Fruit fly (Drosophila melanogaster) whole organism, embryonic: ENCODE results near the gene CG43367.

Experiments
- ATbp ChIP-seq: fragments of 200-800 bp; sonication (Bioruptor generic); optimal IDR thresholded peaks from 2 replicates; lab custom pipeline; 2017; ENCODE audit warnings: missing biosample characterization, mild to moderate bottlenecking, missing genetic modification characterization, missing genetic modification reagents
- Antp ChIP-seq: fragments of 200-800 bp; sonication (Bioruptor generic); optimal IDR thresholded peaks from 3 replicates; lab custom pipeline; 2016; ENCODE audit warnings: missing biosample characterization, missing genetic modification characterization
- Atf-2 ChIP-seq: fragments of 200-800 bp; sonication (Bioruptor generic); optimal IDR thresholded peaks from 2 replicates; lab custom pipeline; 2016; ENCODE audit warnings: missing biosample characterization, missing genetic modification characterization
- CG12391 ChIP-seq: fragments of 200-800 bp; sonication (Bioruptor generic); optimal IDR thresholded peaks from 3 replicates; lab custom pipeline; 2018; ENCODE audit warnings: missing biosample characterization, mild to moderate bottlenecking, missing genetic modification characterization, moderate library complexity
- CG14014 ChIP-seq: fragments of 200-800 bp; sonication (Bioruptor generic); IDR thresholded peaks from 2 replicates; pipeline ENCODE4 v1.3.6; 2022; ENCODE audit warnings: missing biosample characterization, missing genetic modification characterization
- CG1647 ChIP-seq: fragments of 200-800 bp; sonication (Bioruptor generic); optimal IDR thresholded peaks from 3 replicates; lab custom pipeline; 2016; ENCODE audit warnings: missing biosample characterization, missing genetic modification characterization
- CG17385 ChIP-seq: fragments of 200-800 bp; sonication (Bioruptor generic); optimal IDR thresholded peaks from 3 replicates; lab custom pipeline; 2018; ENCODE audit warnings: missing biosample characterization, mild to moderate bottlenecking, missing genetic modification characterization
- CG17912 ChIP-seq: fragments of 200-800 bp; sonication (Bioruptor generic); optimal IDR thresholded peaks from 2 replicates; lab custom pipeline; 2018; ENCODE audit warnings: missing biosample characterization, mild to moderate bottlenecking, missing genetic modification characterization
- CG2678 ChIP-seq: fragments of 200-800 bp; sonication (Bioruptor generic); optimal IDR thresholded peaks from 3 replicates; lab custom pipeline; 2019; ENCODE audit warnings: missing biosample characterization, mild to moderate bottlenecking, missing genetic modification characterization, moderate library complexity
- CG30431 ChIP-seq: fragments of 200-800 bp; sonication (Bioruptor generic); optimal IDR thresholded peaks from 2 replicates; lab custom pipeline; 2017; ENCODE audit warnings: missing biosample characterization, missing genetic modification characterization
- CG33213 ChIP-seq: fragments of 200-800 bp; sonication (Bioruptor generic); optimal IDR thresholded peaks from 3 replicates; lab custom pipeline; 2016; ENCODE audit warnings: missing biosample characterization, missing genetic modification characterization
- CG4360 ChIP-seq: fragments of 200-800 bp; sonication (Bioruptor generic); IDR thresholded peaks from 2 replicates; pipeline ENCODE4 v1.3.6; 2022; ENCODE audit warnings: missing biosample characterization, missing genetic modification characterization
- CG7556 ChIP-seq: fragments of 200-800 bp; sonication (Bioruptor generic); optimal IDR thresholded peaks from 2 replicates; lab custom pipeline; 2017; ENCODE audit warnings: missing biosample characterization, mild to moderate bottlenecking, missing genetic modification characterization
- CHES-1-like ChIP-seq: fragments of 200-800 bp; sonication (Bioruptor generic); optimal IDR thresholded peaks from 2 replicates; lab custom pipeline; 2016; ENCODE audit warnings: missing biosample characterization, missing genetic modification characterization
- CoRest ChIP-seq: fragments of 200-800 bp; sonication (Bioruptor generic); optimal IDR thresholded peaks from 3 replicates; lab custom pipeline; 2018; ENCODE audit warnings: missing biosample characterization, mild to moderate bottlenecking, missing genetic modification characterization, moderate library complexity
- Dip2 ChIP-seq: fragments of 200-800 bp; sonication (Bioruptor generic); IDR thresholded peaks from 2 replicates; pipeline ENCODE4 v1.3.6; 2022; ENCODE audit warnings: missing biosample characterization, missing genetic modification characterization
- Fer1 ChIP-seq: fragments of 200-800 bp; sonication (Bioruptor generic); optimal IDR thresholded peaks from 2 replicates; lab custom pipeline; 2017; ENCODE audit warnings: missing biosample characterization, mild to moderate bottlenecking, missing genetic modification characterization
- Fer3 ChIP-seq: fragments of 200-800 bp; sonication (Bioruptor generic); optimal IDR thresholded peaks from 2 replicates; lab custom pipeline; 2018; ENCODE audit warnings: missing biosample characterization, mild to moderate bottlenecking, missing genetic modification characterization, moderate library complexity
- HmgD ChIP-seq: fragments of 200-800 bp; sonication (Bioruptor generic); optimal IDR thresholded peaks from 3 replicates; lab custom pipeline; 2016; ENCODE audit warnings: missing biosample characterization, missing genetic modification characterization
- Lhr ChIP-seq: fragments of 200-800 bp; sonication (Bioruptor generic); optimal IDR thresholded peaks from 3 replicates; lab custom pipeline; 2017; ENCODE audit warnings: mild to moderate bottlenecking, missing biosample characterization, missing genetic modification reagents, missing genetic modification characterization
- Lim3 ChIP-seq: fragments of 200-800 bp; sonication (Bioruptor generic); IDR thresholded peaks from 2 replicates; pipeline ENCODE4 v1.3.6; 2022; ENCODE audit warnings: missing biosample characterization, missing genetic modification characterization
- Mad ChIP-seq: fragments of 200-800 bp; sonication (Bioruptor generic); optimal IDR thresholded peaks from 2 replicates; lab custom pipeline; 2016; ENCODE audit warnings: missing biosample characterization, missing genetic modification characterization
- Max ChIP-seq: fragments of 200-800 bp; sonication (Bioruptor generic); optimal IDR thresholded peaks from 2 replicates; lab custom pipeline; 2016; ENCODE audit warnings: missing biosample characterization, mild to moderate bottlenecking, missing genetic modification characterization
- Meics ChIP-seq: fragments of 200-800 bp; sonication (Bioruptor generic); optimal IDR thresholded peaks from 2 replicates; lab custom pipeline; 2017; ENCODE audit warnings: missing biosample characterization, mild to moderate bottlenecking, missing genetic modification characterization
- Myb ChIP-seq: fragments of 200-800 bp; sonication (Bioruptor generic); optimal IDR thresholded peaks from 2 replicates; lab custom pipeline; 2016; ENCODE audit warnings: missing biosample characterization, missing genetic modification characterization
- NFAT ChIP-seq: fragments of 200-800 bp; sonication (Bioruptor generic); IDR thresholded peaks from 2 replicates; pipeline ENCODE4 v1.3.6; 2022; ENCODE audit warnings: missing biosample characterization, missing genetic modification characterization
- Oaz ChIP-seq: fragments of 200-800 bp; sonication (Bioruptor generic); IDR thresholded peaks from 2 replicates; pipeline ENCODE4 v1.3.6; 2022; ENCODE audit warnings: missing biosample characterization, missing genetic modification characterization
- Side ChIP-seq: fragments of 200-800 bp; sonication (Bioruptor generic); optimal IDR thresholded peaks from 2 replicates; lab custom pipeline; 2016; ENCODE audit warnings: missing biosample characterization, missing genetic modification characterization
- Sin3A ChIP-seq: fragments of >200 bp; optimal IDR thresholded peaks from 2 replicates; lab custom pipeline; 2018
- Sry-δ ChIP-seq: fragments of 200-800 bp; sonication (Bioruptor generic); optimal IDR thresholded peaks from 2 replicates; lab custom pipeline; 2016; ENCODE audit warnings: missing biosample characterization, missing genetic modification characterization
- Xbp1 ChIP-seq: fragments of 200-800 bp; sonication (Bioruptor generic); optimal IDR thresholded peaks from 3 replicates; lab custom pipeline; 2016; ENCODE audit warnings: missing biosample characterization, mild to moderate bottlenecking, missing genetic modification characterization
- abd-A ChIP-seq: fragments of 200-800 bp; sonication (Bioruptor generic); optimal IDR thresholded peaks from 3 replicates; lab custom pipeline; 2019; ENCODE audit warnings: missing biosample characterization, mild to moderate bottlenecking, missing genetic modification characterization, moderate library complexity
- amos ChIP-seq: fragments of 200-800 bp; sonication (Bioruptor generic); IDR thresholded peaks from 2 replicates; pipeline ENCODE4 v1.3.6; 2022; ENCODE audit warnings: missing biosample characterization, missing genetic modification characterization; ENCODE audit not compliant: partially characterized antibody
- cad ChIP-seq: fragments of >200 bp; optimal IDR thresholded peaks from 2 replicates; lab custom pipeline; 2017; ENCODE audit warnings: missing biosample characterization, missing genetic modification characterization
- croc ChIP-seq: fragments of 200-800 bp; sonication (Bioruptor generic); conservative IDR thresholded peaks from 3 replicates; pipeline ENCODE4 v1.3.6; 2022; ENCODE audit warnings: missing biosample characterization, missing genetic modification characterization
- dm ChIP-seq: fragments of 200-800 bp; sonication (Bioruptor generic); optimal IDR thresholded peaks from 3 replicates; lab custom pipeline; 2016; ENCODE audit warnings: missing biosample characterization, missing genetic modification characterization
- gfzf ChIP-seq: fragments of 200-800 bp; sonication (Bioruptor generic); optimal IDR thresholded peaks from 2 replicates; lab custom pipeline; 2016; ENCODE audit warnings: missing biosample characterization, mild to moderate bottlenecking, missing genetic modification characterization, moderate library complexity
- gro ChIP-seq: fragments of 200-800 bp; sonication (Bioruptor generic); optimal IDR thresholded peaks from 2 replicates; lab custom pipeline; 2016; ENCODE audit warnings: missing biosample characterization, missing genetic modification characterization
- ind ChIP-seq: fragments of 200-800 bp; sonication (Bioruptor generic); optimal IDR thresholded peaks from 3 replicates; lab custom pipeline; 2016; ENCODE audit warnings: missing biosample characterization, missing genetic modification characterization
- kah ChIP-seq: fragments of 200-800 bp; sonication (Bioruptor generic); optimal IDR thresholded peaks from 2 replicates; lab custom pipeline; 2018; ENCODE audit warnings: missing biosample characterization, mild to moderate bottlenecking, missing genetic modification characterization
- nmo ChIP-seq: fragments of 200-800 bp; sonication (Bioruptor generic); optimal IDR thresholded peaks from 2 replicates; lab custom pipeline; 2018; ENCODE audit warnings: missing biosample characterization, mild to moderate bottlenecking, missing genetic modification characterization, moderate library complexity
- phol ChIP-seq: fragments of 200-800 bp; sonication (Bioruptor generic); optimal IDR thresholded peaks from 3 replicates; lab custom pipeline; 2018; ENCODE audit warnings: missing biosample characterization, mild to moderate bottlenecking, missing genetic modification characterization, moderate library complexity
- prd ChIP-seq, 3 experiments: fragments of >200 bp in 2 of 3; fragments of 200-800 bp in 1 of 3; sonication (Bioruptor generic) in 1 of 3; optimal IDR thresholded peaks in 2 of 3; IDR thresholded peaks in 1 of 3; 2 replicates in 2 of 3; 3 replicates in 1 of 3; pipeline versions ENCODE4 v1.3.6 to Lab custom; 2017 to 2022; ENCODE audit warnings: missing biosample characterization in 1 of 3, missing genetic modification characterization in 1 of 3
- psq ChIP-seq: fragments of 200-800 bp; sonication (Bioruptor generic); optimal IDR thresholded peaks from 2 replicates; lab custom pipeline; 2017; ENCODE audit warnings: missing biosample characterization, missing genetic modification characterization
- pzg ChIP-seq: fragments of 200-800 bp; sonication (Bioruptor generic); optimal IDR thresholded peaks from 3 replicates; lab custom pipeline; 2018; ENCODE audit warnings: missing biosample characterization, mild to moderate bottlenecking, missing genetic modification characterization, moderate library complexity
- sd ChIP-seq: fragments of 200-800 bp; sonication (Bioruptor generic); optimal IDR thresholded peaks from 3 replicates; lab custom pipeline; 2018; ENCODE audit warnings: missing biosample characterization, mild to moderate bottlenecking, missing genetic modification characterization, moderate library complexity
- sqz ChIP-seq: fragments of 200-800 bp; sonication (Bioruptor generic); optimal IDR thresholded peaks from 3 replicates; lab custom pipeline; 2018; ENCODE audit warnings: missing biosample characterization, mild to moderate bottlenecking, missing genetic modification characterization
- sr ChIP-seq: fragments of 200-800 bp; sonication (Bioruptor generic); IDR thresholded peaks from 3 replicates; pipeline ENCODE4 v1.3.6; 2022; ENCODE audit warnings: missing biosample characterization, missing genetic modification characterization
- sug ChIP-seq: fragments of 200-800 bp; optimal IDR thresholded peaks from 2 replicates; lab custom pipeline; 2019; ENCODE audit warnings: missing biosample characterization, mild to moderate bottlenecking, missing genetic modification characterization, moderate library complexity
- trem ChIP-seq: fragments of 200-800 bp; optimal IDR thresholded peaks from 3 replicates; lab custom pipeline; 2019; ENCODE audit warnings: missing biosample characterization, mild to moderate bottlenecking, missing genetic modification characterization, moderate library complexity

Gene CG43367

DNA sequence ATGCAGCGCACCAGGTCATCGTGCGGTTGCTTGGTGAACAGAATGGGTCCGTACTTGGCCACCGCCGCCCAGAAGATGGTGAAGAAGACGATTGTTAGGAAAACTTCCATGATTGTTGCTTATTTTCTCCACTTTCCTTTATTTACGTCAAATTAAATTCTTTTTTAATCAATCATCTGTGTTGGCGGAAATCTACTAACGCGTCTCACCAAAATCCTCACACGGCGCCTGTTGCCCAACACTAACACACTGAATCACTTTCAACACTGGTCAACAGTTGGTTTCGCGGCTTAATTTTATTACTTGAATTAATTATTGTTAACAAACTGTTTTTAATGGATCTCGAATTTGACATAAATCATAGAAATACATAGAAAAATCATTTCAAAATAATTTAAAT lies 7.1 kb upstream of the CG43367 start, which contains the start of gene VhaM9.7-c (continued):
- TF ChIP-seq croc (no peak), Antp (peak; percentile 33), Sry-δ (peak; percentile 17), Side (GFP tag; lab: Kevin White, UChicago) (peak; percentile 26), Fer1 (peak; percentile 11), ind (GFP tag; lab: Kevin White, UChicago) (peak; percentile 38), trem (tag; lab: Kevin White, UChicago) (peak; percentile 65), sd (tag; lab: Kevin White, UChicago) (peak; percentile 42), Sin3A (lab: Kevin White, UChicago) (peak; percentile 22), Lim3 (no peak), gro (GFP tag; lab: Kevin White, UChicago) (peak; percentile 59), prd (optimal IDR thresholded peaks at IDR 0.05; lab: Kevin White, UChicago) (no peak), prd (GFP tag; IDR thresholded peaks at IDR 0.05; lab: Robert Waterston, UW) (0 out of 3 replicates have a peak, but pooled peaks have one; percentile 29), pzg (peak; percentile 69), psq (no peak), Max (GFP tag; lab: Kevin White, UChicago) (peak; percentile 34), Xbp1 (GFP tag; lab: Kevin White, UChicago) (peak; percentile 53), ATbp (GFP tag; lab: Kevin White, UChicago) (no peak), gfzf (GFP tag; lab: Kevin White, UChicago) (peak; percentile 81), Lhr (GFP tag; lab: Kevin White, UChicago) (peak; percentile 17), HmgD (GFP tag; lab: Kevin White, UChicago) (peak; percentile 20), CG12391 (tag; lab: Kevin White, UChicago) (peak; percentile 16), Atf-2 (GFP tag; lab: Kevin White, UChicago) (no peak), CG2678 (no peak), Meics (GFP tag; lab: Kevin White, UChicago) (peak; percentile 15), amos (no peak), dm (GFP tag; lab: Kevin White, UChicago) (peak; percentile 0), CG17385 (peak; percentile 56), Mad (GFP tag; lab: Kevin White, UChicago) (peak; percentile 11), nmo (peak; percentile 14), CG17912 (GFP tag; lab: Kevin White, UChicago) (peak; percentile 11), phol (tag; lab: Kevin White, UChicago) (peak; percentile 39), CG7556 (peak; percentile 7), CG14014 (GFP tag; lab: Robert Waterston, UW) (no peak), kah (GFP tag; lab: Kevin White, UChicago) (peak; percentile 3), Fer3 (peak; percentile 22), CG4360 (GFP tag; lab: Robert Waterston, UW) (no peak), CG30431 (no peak), Dip2 (GFP tag; lab: Robert Waterston, UW) (no peak), abd-A (tag; lab: Kevin White, UChicago) (peak; percentile 51), sqz (GFP tag; lab: Kevin White, UChicago) (peak; percentile 6), sr (GFP tag; lab: Robert Waterston, UW) (no peak), CG33213 (GFP tag; lab: Kevin White, UChicago) (peak; percentile 47), CG1647 (GFP tag; lab: Kevin White, UChicago) (peak; percentile 6), cad (GFP tag; lab: Kevin White, UChicago) (peak; percentile 11), Oaz (no peak), Myb (GFP tag; lab: Kevin White, UChicago) (peak; percentile 67), CoRest (tag; lab: Kevin White, UChicago) (no peak), CHES-1-like (GFP tag; lab: Kevin White, UChicago) (peak; percentile 53), NFAT (GFP tag; lab: Robert Waterston, UW) (peak; percentile 21; the same call in 1 of the 2 replicates), sug (tag; lab: Kevin White, UChicago) (peak; percentile 26)
